Worm (Caenorhabditis elegans): ENCODE data around the gene pals-29.

Gene pals-29

DNA sequence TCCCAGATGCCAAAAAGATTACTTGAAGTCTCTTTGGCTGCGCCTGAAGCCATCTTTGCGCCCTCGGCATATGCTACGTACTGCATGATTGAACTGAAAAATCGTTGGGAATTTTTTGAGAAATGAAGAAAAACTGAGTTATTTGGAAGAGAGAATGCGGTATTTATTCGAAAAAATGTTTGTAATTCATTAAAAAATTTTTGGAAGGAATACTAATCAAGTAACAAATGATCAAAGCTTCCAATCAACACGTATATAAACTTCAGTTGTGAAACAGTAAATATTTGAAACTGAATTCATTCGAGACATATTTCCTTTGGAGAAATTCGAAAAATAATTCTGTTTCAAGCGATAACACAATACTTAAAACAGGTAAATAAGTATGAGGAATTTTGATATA is at the start of gene pals-29:
pals-29 (minus strand) TSS at position 101 of the 400 bp plus-strand sequence.
- TF ChIP-seq nfya-1 (tag; optimal IDR thresholded peaks at IDR 0.05) = no peak

DNA sequence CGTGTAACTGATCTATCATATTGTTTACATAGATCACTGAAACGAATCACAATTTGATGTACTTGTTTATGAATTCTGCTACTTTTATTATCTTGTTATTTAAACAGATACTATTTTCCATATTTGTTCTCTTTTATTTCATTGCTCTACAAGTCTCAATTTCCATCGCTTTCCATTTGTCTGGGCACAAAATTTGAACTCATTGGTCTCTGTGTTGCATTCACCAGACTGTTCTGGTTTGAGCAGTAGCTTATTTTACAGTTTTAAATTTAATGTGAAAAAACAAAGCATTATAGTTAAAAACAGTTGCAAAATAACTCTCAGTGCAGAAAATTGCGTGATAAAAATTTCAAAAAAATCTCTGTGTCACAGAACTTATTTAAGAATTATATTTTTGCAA is 45.2 kb upstream of the pals-29 start:
- TF ChIP-seq fax-1 (tag; optimal IDR thresholded peaks at IDR 0.05) (no peak), hlh-13 (GFP tag; optimal IDR thresholded peaks at IDR 0.05) (no peak), elt-4 (tag; optimal IDR thresholded peaks at IDR 0.05) (no peak), ahr-1 (tag; optimal IDR thresholded peaks at IDR 0.05) (no peak), che-1 (tag; optimal IDR thresholded peaks at IDR 0.05) (no peak), ref-2 (tag; optimal IDR thresholded peaks at IDR 0.05) (no peak), pax-1 (tag; optimal IDR thresholded peaks at IDR 0.05) (no peak), ceh-9 (tag; optimal IDR thresholded peaks at IDR 0.05) (no peak), ceh-34 (tag; optimal IDR thresholded peaks at IDR 0.05) (no peak), elt-2 (tag; optimal IDR thresholded peaks at IDR 0.05) (no peak), ceh-24 (tag; optimal IDR thresholded peaks at IDR 0.05) (no peak), ets-4 (tag; optimal IDR thresholded peaks at IDR 0.05) (no peak), unc-55 (GFP tag; optimal IDR thresholded peaks at IDR 0.05) (no peak), eyg-1 (tag; optimal IDR thresholded peaks at IDR 0.05) (no peak)

- no peak for TF ChIP-seq hlh-13 (GFP tag; optimal IDR thresholded peaks at IDR 0.05)
- TF ChIP-seq pha-2 (tag; optimal IDR thresholded peaks at IDR 0.05) = no peak
Observed at ce11 chrIV:14586759-14587158, 44.3 kb upstream of the pals-29 start.

- TF ChIP-seq sox-4 (tag; optimal IDR thresholded peaks at IDR 0.05) (no peak), unc-86 (tag; optimal IDR thresholded peaks at IDR 0.05) (no peak), ceh-45 (GFP tag; IDR thresholded peaks at IDR 0.05) (no peak), ahr-1 (tag; optimal IDR thresholded peaks at IDR 0.05) (no peak), tbx-2 (tag; optimal IDR thresholded peaks at IDR 0.05) (no peak), unc-55 (GFP tag; optimal IDR thresholded peaks at IDR 0.05) (no peak), mec-3 (tag; optimal IDR thresholded peaks at IDR 0.05; ENCODE audit: borderline replicate concordance) (no peak), ceh-24 (tag; optimal IDR thresholded peaks at IDR 0.05) (no peak), pros-1 (tag; optimal IDR thresholded peaks at IDR 0.05) (no peak), ama-1 (optimal IDR thresholded peaks at IDR 0.05) (no peak)
Observed at ce11 chrIV:14580939-14581338, 38.5 kb upstream of the pals-29 start, which contains the start of gene irld-18. Gene irld-18 (minus strand): TSS chrIV:14581039.

DNA sequence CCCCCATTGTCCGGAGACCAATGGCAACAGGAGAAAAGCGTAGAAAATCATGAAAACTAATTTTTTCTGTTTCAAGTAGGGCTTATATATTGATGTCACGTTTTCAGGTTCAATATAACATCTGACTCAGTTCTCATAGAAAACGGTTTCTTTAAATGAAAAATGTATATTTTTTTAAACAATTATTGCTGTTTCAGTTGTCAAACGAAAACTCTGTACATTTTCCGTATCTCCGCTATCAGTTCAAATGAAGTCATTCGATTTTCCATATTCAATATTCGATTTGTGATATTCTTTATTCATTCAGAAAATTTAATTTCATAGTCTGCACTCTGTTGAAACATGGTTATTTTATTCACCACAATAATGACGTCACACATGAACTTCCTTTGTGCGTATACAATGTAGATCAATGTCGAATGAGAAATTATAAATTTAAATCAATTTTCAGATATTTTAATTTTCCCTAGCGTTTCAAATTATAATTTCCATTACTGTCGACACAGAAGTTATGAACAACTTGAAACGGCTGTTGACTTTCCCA is 36.3 kb upstream of the pals-29 start, which contains the start of gene Y57G11B.8:
Y57G11B.8 (minus strand) TSS at position 51 of the 544 bp plus-strand sequence.
- no peak for TF ChIP-seq lim-6 (tag; optimal IDR thresholded peaks at IDR 0.05)
- TF ChIP-seq fkh-10 (GFP tag; optimal IDR thresholded peaks at IDR 0.05) = no peak
- no peak for TF ChIP-seq C38D4.7 (GFP tag; optimal IDR thresholded peaks at IDR 0.05)
- TF ChIP-seq ama-1 (optimal IDR thresholded peaks at IDR 0.05) = no peak
- no peak for TF ChIP-seq ttx-3 (tag; optimal IDR thresholded peaks at IDR 0.05)
- TF ChIP-seq ceh-6 (GFP tag; optimal IDR thresholded peaks at IDR 0.05) = no peak
- no peak for TF ChIP-seq eyg-1 (tag; optimal IDR thresholded peaks at IDR 0.05)

ce11 chrIV:14576471-14576870 is 34.1 kb upstream of the pals-29 start:
- TF ChIP-seq pha-2 (tag; optimal IDR thresholded peaks at IDR 0.05) (peak; percentile 35), T23F11.4 (GFP tag; optimal IDR thresholded peaks at IDR 0.05) (peak; percentile 35), pros-1 (tag; optimal IDR thresholded peaks at IDR 0.05) (no peak), ceh-2 (tag; optimal IDR thresholded peaks at IDR 0.05) (peak; percentile 16), fkh-6 (tag; optimal IDR thresholded peaks at IDR 0.05) (no peak), hlh-6 (tag; optimal IDR thresholded peaks at IDR 0.05) (no peak), ttx-3 (tag; optimal IDR thresholded peaks at IDR 0.05) (peak; percentile 49), ceh-18 (tag; optimal IDR thresholded peaks at IDR 0.05) (no peak), dve-1 (tag; optimal IDR thresholded peaks at IDR 0.05) (peak; percentile 22), elt-4 (tag; optimal IDR thresholded peaks at IDR 0.05) (no peak), ceh-9 (tag; optimal IDR thresholded peaks at IDR 0.05) (no peak), unc-3 (GFP tag; conservative IDR thresholded peaks at IDR 0.05) (0 out of 2 replicates have a peak, but pooled peaks have one; percentile 14), unc-3 (tag; optimal IDR thresholded peaks at IDR 0.05) (peak; percentile 8), rnt-1 (tag; optimal IDR thresholded peaks at IDR 0.05) (no peak), hlh-13 (GFP tag; optimal IDR thresholded peaks at IDR 0.05) (peak; percentile 21), sox-2 (GFP tag; IDR thresholded peaks at IDR 0.05) (peak; percentile 47), ceh-19 (GFP tag; optimal IDR thresholded peaks at IDR 0.05) (peak; percentile 41), che-1 (tag; optimal IDR thresholded peaks at IDR 0.05) (peak; percentile 73), fkh-10 (GFP tag; optimal IDR thresholded peaks at IDR 0.05) (no peak), nhr-11 (tag; optimal IDR thresholded peaks at IDR 0.05) (no peak), tbx-2 (tag; optimal IDR thresholded peaks at IDR 0.05) (no peak), unc-55 (GFP tag; optimal IDR thresholded peaks at IDR 0.05) (no peak), hlh-15 (tag; optimal IDR thresholded peaks at IDR 0.05) (peak; percentile 3), lin-11 (tag; optimal IDR thresholded peaks at IDR 0.05) (peak; percentile 64), ets-4 (tag; optimal IDR thresholded peaks at IDR 0.05) (no peak)
